Fruit fly (Drosophila melanogaster) whole organism, embryonic: Measurements from ENCODE around the gene CG10063.

Experiments used
- Abd-B ChIP-seq: fragments of 200-800 bp; sonication (Bioruptor generic); optimal IDR thresholded peaks from 2 replicates; lab custom pipeline; 2018; ENCODE audit warnings: missing biosample characterization, mild to moderate bottlenecking, missing genetic modification characterization, moderate library complexity
- BEAF-32 ChIP-seq: fragments of 200-800 bp; sonication (Bioruptor generic); optimal IDR thresholded peaks from 3 replicates; lab custom pipeline; 2017; ENCODE audit warnings: missing biosample characterization, missing genetic modification characterization, mild to moderate bottlenecking, moderate library complexity, missing genetic modification reagents
- Bgb ChIP-seq: fragments of 200-800 bp; sonication (Bioruptor generic); IDR thresholded peaks from 2 replicates; pipeline ENCODE4 v1.3.6; 2022; ENCODE audit warnings: missing biosample characterization, missing genetic modification characterization; ENCODE audit not compliant: partially characterized antibody
- CG1024 ChIP-seq: fragments of 200-800 bp; sonication (Bioruptor generic); IDR thresholded peaks from 2 replicates; pipeline ENCODE4 v1.3.6; 2022; ENCODE audit warnings: missing biosample characterization, missing genetic modification characterization
- CG10565 ChIP-seq: fragments of 200-800 bp; sonication (Bioruptor generic); optimal IDR thresholded peaks from 3 replicates; lab custom pipeline; 2016; ENCODE audit warnings: missing biosample characterization, mild to moderate bottlenecking, missing genetic modification characterization
- CG11398 ChIP-seq: fragments of 200-800 bp; sonication (Bioruptor generic); optimal IDR thresholded peaks from 2 replicates; lab custom pipeline; 2016; ENCODE audit warnings: missing biosample characterization, missing genetic modification characterization
- CG15514 ChIP-seq: fragments of 200-800 bp; sonication (Bioruptor generic); optimal IDR thresholded peaks from 3 replicates; lab custom pipeline; 2017; ENCODE audit warnings: missing biosample characterization, missing genetic modification characterization, mild to moderate bottlenecking, moderate library complexity, missing genetic modification reagents
- CG17361 ChIP-seq: fragments of 200-800 bp; sonication (Bioruptor generic); IDR thresholded peaks from 3 replicates; pipeline ENCODE4 v1.3.6; 2022; ENCODE audit warnings: missing biosample characterization, missing genetic modification characterization
- CG17912 ChIP-seq: fragments of 200-800 bp; sonication (Bioruptor generic); optimal IDR thresholded peaks from 2 replicates; lab custom pipeline; 2018; ENCODE audit warnings: missing biosample characterization, mild to moderate bottlenecking, missing genetic modification characterization
- CG1792 ChIP-seq: fragments of 200-800 bp; sonication (Bioruptor generic); optimal IDR thresholded peaks from 2 replicates; lab custom pipeline; 2016; ENCODE audit warnings: missing biosample characterization, missing genetic modification characterization
- CG3281 ChIP-seq: fragments of 200-800 bp; sonication (Bioruptor generic); optimal IDR thresholded peaks from 3 replicates; lab custom pipeline; 2017; ENCODE audit warnings: missing biosample characterization, mild to moderate bottlenecking, missing genetic modification characterization
- CG34376 ChIP-seq: fragments of 200-800 bp; sonication (Bioruptor generic); optimal IDR thresholded peaks from 2 replicates; lab custom pipeline; 2018; ENCODE audit warnings: missing biosample characterization, mild to moderate bottlenecking, missing genetic modification characterization
- CG4328 ChIP-seq: fragments of 200-800 bp; sonication (Bioruptor generic); optimal IDR thresholded peaks from 3 replicates; lab custom pipeline; 2017; ENCODE audit warnings: missing biosample characterization, missing genetic modification reagents, missing genetic modification characterization
- CG4360 ChIP-seq: fragments of 200-800 bp; sonication (Bioruptor generic); IDR thresholded peaks from 2 replicates; pipeline ENCODE4 v1.3.6; 2022; ENCODE audit warnings: missing biosample characterization, missing genetic modification characterization
- CG7987 ChIP-seq: fragments of 200-800 bp; sonication (Bioruptor generic); optimal IDR thresholded peaks from 2 replicates; lab custom pipeline; 2018; ENCODE audit warnings: missing biosample characterization, mild to moderate bottlenecking, missing genetic modification characterization, moderate library complexity
- CrebB ChIP-seq: fragments of 200-800 bp; sonication (Bioruptor generic); optimal IDR thresholded peaks from 3 replicates; lab custom pipeline; 2018; ENCODE audit warnings: missing biosample characterization, mild to moderate bottlenecking, missing genetic modification characterization
- Drgx ChIP-seq: fragments of 200-800 bp; sonication (Bioruptor generic); IDR thresholded peaks from 2 replicates; pipeline ENCODE4 v1.3.6; 2022; ENCODE audit warnings: missing biosample characterization, missing genetic modification characterization
- E2f1 ChIP-seq: fragments of 200-800 bp; sonication (Bioruptor generic); IDR thresholded peaks from 2 replicates; pipeline ENCODE4 v1.3.6; 2022; ENCODE audit warnings: missing biosample characterization, missing genetic modification characterization
- Gsc ChIP-seq: fragments of 200-800 bp; sonication (Bioruptor generic); IDR thresholded peaks from 2 replicates; pipeline ENCODE4 v1.3.6; 2022; ENCODE audit warnings: missing biosample characterization, missing genetic modification characterization
- H2.0 ChIP-seq: fragments of 200-800 bp; sonication (Bioruptor generic); IDR thresholded peaks from 2 replicates; pipeline ENCODE4 v1.3.6; 2022; ENCODE audit warnings: missing biosample characterization, missing genetic modification characterization
- Mrtf ChIP-seq: fragments of 200-800 bp; sonication (Bioruptor generic); IDR thresholded peaks from 3 replicates; pipeline ENCODE4 v1.3.6; 2022; ENCODE audit warnings: missing biosample characterization, missing genetic modification characterization
- NC2α ChIP-seq: fragments of 200-800 bp; sonication (Bioruptor generic); optimal IDR thresholded peaks from 2 replicates; lab custom pipeline; 2016; ENCODE audit warnings: missing biosample characterization, missing genetic modification characterization
- Sry-β ChIP-seq: fragments of 200-800 bp; sonication (Bioruptor generic); optimal IDR thresholded peaks from 2 replicates; lab custom pipeline; 2018; ENCODE audit warnings: missing biosample characterization, mild to moderate bottlenecking, missing genetic modification characterization, moderate library complexity
- TFAM ChIP-seq: fragments of 200-800 bp; sonication (Bioruptor generic); optimal IDR thresholded peaks from 2 replicates; lab custom pipeline; 2017; ENCODE audit warnings: missing biosample characterization, missing genetic modification characterization, inconsistent platforms
- Tbp ChIP-seq: fragments of >200 bp; optimal IDR thresholded peaks from 2 replicates; lab custom pipeline; 2018; ENCODE audit warnings: missing biosample characterization, missing genetic modification characterization
- Vsx1 ChIP-seq: fragments of 200-800 bp; sonication (Bioruptor generic); optimal IDR thresholded peaks from 2 replicates; lab custom pipeline; 2017; ENCODE audit warnings: missing biosample characterization, mild to moderate bottlenecking, missing genetic modification characterization, missing genetic modification reagents
- bab2 ChIP-seq: fragments of 200-800 bp; sonication (Bioruptor generic); optimal IDR thresholded peaks from 2 replicates; lab custom pipeline; 2016; ENCODE audit warnings: missing biosample characterization, missing genetic modification characterization
- br ChIP-seq: fragments of >200 bp; optimal IDR thresholded peaks from 2 replicates; lab custom pipeline; 2017
- bsh ChIP-seq, 2 experiments: fragments of 200-800 bp; sonication (Bioruptor generic); optimal IDR thresholded peaks; 2 replicates each; lab custom pipeline; 2017 to 2018; ENCODE audit warnings: mild to moderate bottlenecking in 2 of 2, missing biosample characterization in 2 of 2, missing genetic modification characterization in 2 of 2, moderate library complexity in 1 of 2
- chif ChIP-seq, 2 experiments: fragments of 200-800 bp; sonication (Bioruptor generic); optimal IDR thresholded peaks; 3 replicates each; lab custom pipeline; 2016; ENCODE audit warnings: missing biosample characterization in 2 of 2, missing genetic modification characterization in 2 of 2
- chinmo ChIP-seq: fragments of 200-800 bp; sonication (Bioruptor generic); IDR thresholded peaks from 4 replicates; pipeline ENCODE4 v1.3.6; 2022; ENCODE audit warnings: missing biosample characterization, missing genetic modification characterization; ENCODE audit not compliant: partially characterized antibody
- crc ChIP-seq: fragments of 200-800 bp; sonication (Bioruptor generic); optimal IDR thresholded peaks from 2 replicates; lab custom pipeline; 2016; ENCODE audit warnings: missing biosample characterization, missing genetic modification characterization
- emc ChIP-seq: fragments of 200-800 bp; sonication (Bioruptor generic); optimal IDR thresholded peaks from 2 replicates; lab custom pipeline; 2016; ENCODE audit warnings: missing biosample characterization, missing genetic modification characterization
- ewg ChIP-seq: fragments of 200-800 bp; sonication (Bioruptor generic); optimal IDR thresholded peaks from 3 replicates; lab custom pipeline; 2017; ENCODE audit warnings: mild to moderate bottlenecking, missing biosample characterization, missing genetic modification reagents, missing genetic modification characterization
- fd64A ChIP-seq: fragments of 200-800 bp; sonication (Bioruptor generic); optimal IDR thresholded peaks from 3 replicates; lab custom pipeline; 2018; ENCODE audit warnings: missing biosample characterization, mild to moderate bottlenecking, missing genetic modification characterization
- gcm ChIP-seq: fragments of 200-800 bp; sonication (Bioruptor generic); optimal IDR thresholded peaks from 2 replicates; lab custom pipeline; 2019; ENCODE audit warnings: missing biosample characterization, mild to moderate bottlenecking, missing genetic modification characterization, moderate library complexity
- lab ChIP-seq: fragments of 200-800 bp; sonication (Bioruptor generic); optimal IDR thresholded peaks from 3 replicates; lab custom pipeline; 2017; ENCODE audit warnings: missing biosample characterization, missing genetic modification characterization, mild to moderate bottlenecking, moderate library complexity, missing genetic modification reagents
- luna ChIP-seq: fragments of 200-800 bp; sonication (Bioruptor generic); optimal IDR thresholded peaks from 2 replicates; lab custom pipeline; 2016; ENCODE audit warnings: missing biosample characterization, missing genetic modification characterization
- prd ChIP-seq, 3 experiments: fragments of >200 bp in 2 of 3; fragments of 200-800 bp in 1 of 3; sonication (Bioruptor generic) in 1 of 3; optimal IDR thresholded peaks in 2 of 3; IDR thresholded peaks in 1 of 3; 2 replicates in 2 of 3; 3 replicates in 1 of 3; pipeline versions ENCODE4 v1.3.6 to Lab custom; 2017 to 2022; ENCODE audit warnings: missing biosample characterization in 1 of 3, missing genetic modification characterization in 1 of 3
- psq ChIP-seq: fragments of 200-800 bp; sonication (Bioruptor generic); optimal IDR thresholded peaks from 2 replicates; lab custom pipeline; 2017; ENCODE audit warnings: missing biosample characterization, missing genetic modification characterization
- pzg ChIP-seq: fragments of 200-800 bp; sonication (Bioruptor generic); optimal IDR thresholded peaks from 3 replicates; lab custom pipeline; 2018; ENCODE audit warnings: missing biosample characterization, mild to moderate bottlenecking, missing genetic modification characterization, moderate library complexity
- sd ChIP-seq: fragments of 200-800 bp; sonication (Bioruptor generic); optimal IDR thresholded peaks from 3 replicates; lab custom pipeline; 2018; ENCODE audit warnings: missing biosample characterization, mild to moderate bottlenecking, missing genetic modification characterization, moderate library complexity
- sima ChIP-seq: fragments of 200-800 bp; sonication (Bioruptor generic); optimal IDR thresholded peaks from 2 replicates; lab custom pipeline; 2016; ENCODE audit warnings: missing biosample characterization, missing genetic modification characterization
- sob ChIP-seq: fragments of 200-800 bp; sonication (Bioruptor generic); IDR thresholded peaks from 2 replicates; pipeline ENCODE4 v1.3.6; 2022; ENCODE audit warnings: missing biosample characterization, missing genetic modification characterization
- ssp ChIP-seq: fragments of 200-800 bp; sonication (Bioruptor generic); IDR thresholded peaks from 2 replicates; pipeline ENCODE4 v1.3.6; 2022; ENCODE audit warnings: missing biosample characterization, missing genetic modification characterization
- stwl ChIP-seq: fragments of 200-800 bp; sonication (Bioruptor generic); optimal IDR thresholded peaks from 3 replicates; lab custom pipeline; 2018; ENCODE audit warnings: missing biosample characterization, mild to moderate bottlenecking, missing genetic modification characterization, moderate library complexity
- tgo ChIP-seq: fragments of 200-800 bp; sonication (Bioruptor generic); IDR thresholded peaks from 3 replicates; pipeline ENCODE4 v1.3.6; 2022; ENCODE audit warnings: missing biosample characterization, missing genetic modification characterization
- zf30C ChIP-seq: fragments of 200-800 bp; sonication (Bioruptor generic); optimal IDR thresholded peaks from 3 replicates; lab custom pipeline; 2018; ENCODE audit warnings: missing biosample characterization, mild to moderate bottlenecking, missing genetic modification characterization

Gene CG10063

DNA sequence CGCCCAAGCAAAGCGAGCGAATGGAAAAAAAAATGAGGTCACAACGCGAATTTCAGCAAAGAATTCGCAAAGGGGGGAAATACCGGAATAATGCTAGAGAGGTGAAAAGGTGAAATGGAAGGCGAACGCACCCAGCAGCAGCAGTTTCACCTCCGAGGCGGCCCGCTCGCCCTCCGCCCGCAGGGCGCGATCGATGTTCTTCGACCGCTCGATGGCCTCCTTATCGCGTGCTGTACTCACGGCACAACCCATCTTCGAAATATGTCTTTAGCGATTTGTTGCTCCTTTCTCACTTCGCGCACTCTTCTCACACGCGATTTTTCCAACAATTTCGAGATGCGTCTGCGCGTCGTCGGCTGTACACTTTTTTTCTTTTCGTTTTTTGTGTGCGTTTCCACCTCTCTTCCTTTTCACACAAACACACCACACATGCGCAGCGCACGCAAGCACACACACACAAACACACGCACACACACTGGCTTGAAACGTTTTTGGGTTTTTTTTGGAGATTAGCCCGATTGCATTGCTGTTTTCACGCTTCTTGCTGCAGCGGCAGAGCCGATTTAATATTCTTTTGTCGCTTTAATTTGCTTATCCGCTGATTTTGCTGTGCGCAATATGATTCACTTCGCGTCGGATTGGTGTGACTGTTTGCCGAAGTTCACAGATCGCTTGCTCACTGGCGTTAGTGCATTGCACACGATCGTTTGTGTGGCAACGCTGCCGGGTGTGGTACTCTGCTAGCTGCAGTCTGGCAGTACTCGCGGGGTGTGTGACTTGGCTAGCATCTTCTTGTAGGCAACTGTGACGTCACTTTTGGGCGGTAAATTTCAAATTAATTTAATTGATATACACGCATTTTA lies 7.4 kb upstream of the CG10063 start, which contains the start of gene Galphai (continued):
- TF ChIP-seq ssp (no peak), tgo (GFP tag; lab: Robert Waterston, UW) (no peak), lab (GFP tag; lab: Kevin White, UChicago) (peak; percentile 55), fd64A (GFP tag; lab: Kevin White, UChicago) (no peak), bab2 (GFP tag; lab: Kevin White, UChicago) (no peak), CG4328 (GFP tag; lab: Kevin White, UChicago) (no peak), ewg (GFP tag; lab: Kevin White, UChicago) (peak; percentile 77), E2f1 (GFP tag; lab: Robert Waterston, UW) (0 out of 2 replicates have a peak, but pooled peaks have one; percentile 9), CG10565 (GFP tag; lab: Kevin White, UChicago) (no peak), sd (peak; percentile 36), Tbp (GFP tag; lab: Kevin White, UChicago) (no peak), CG4360 (GFP tag; lab: Robert Waterston, UW) (no peak), sima (GFP tag; lab: Kevin White, UChicago) (no peak), CG17361 (GFP tag; lab: Robert Waterston, UW) (no peak), prd (optimal IDR thresholded peaks at IDR 0.05; lab: Kevin White, UChicago) (no peak), prd (GFP tag; IDR thresholded peaks at IDR 0.05; lab: Robert Waterston, UW) (no peak), chif (GFP tag; optimal IDR thresholded peaks at IDR 0.05; lab: Kevin White, UChicago) (peak; percentile 8 to 21), Bgb (GFP tag; lab: Robert Waterston, UW) (peak; percentile 64; the same call in 1 of the 2 replicates), emc (GFP tag; lab: Kevin White, UChicago) (no peak), luna (peak; percentile 44), bsh (GFP tag; optimal IDR thresholded peaks at IDR 0.05; lab: Kevin White, UChicago) (no peak), br (lab: Kevin White, UChicago) (no peak), CG3281 (peak; percentile 7), stwl (tag; lab: Kevin White, UChicago) (peak; percentile 86), Gsc (no peak), NC2α (GFP tag; lab: Kevin White, UChicago) (no peak), CrebB (tag; lab: Kevin White, UChicago) (peak; percentile 57), CG15514 (GFP tag; lab: Kevin White, UChicago) (peak; percentile 92), pzg (GFP tag; lab: Kevin White, UChicago) (peak; percentile 100), psq (GFP tag; lab: Kevin White, UChicago) (no peak), Drgx (GFP tag; lab: Robert Waterston, UW) (no peak), CG11398 (GFP tag; lab: Kevin White, UChicago) (no peak), TFAM (no peak), CG1024 (GFP tag; lab: Robert Waterston, UW) (no peak), CG17912 (peak; percentile 47), CG7987 (GFP tag; lab: Kevin White, UChicago) (peak; percentile 36), gcm (GFP tag; lab: Kevin White, UChicago) (peak; percentile 12), Abd-B (GFP tag; lab: Kevin White, UChicago) (peak; percentile 58), Sry-β (GFP tag; lab: Kevin White, UChicago) (no peak), Vsx1 (GFP tag; lab: Kevin White, UChicago) (no peak), Mrtf (GFP tag; lab: Robert Waterston, UW) (no peak), CG1792 (GFP tag; lab: Kevin White, UChicago) (peak; percentile 28), CG34376 (GFP tag; lab: Kevin White, UChicago) (peak; percentile 49), BEAF-32 (GFP tag; lab: Kevin White, UChicago) (peak; percentile 67), chinmo (GFP tag; lab: Robert Waterston, UW) (peak; percentile 70; the same call in 2 of the 4 replicates), zf30C (GFP tag; lab: Kevin White, UChicago) (no peak), crc (no peak), H2.0 (GFP tag; lab: Robert Waterston, UW) (no peak), sob (0 out of 2 replicates have a peak, but pooled peaks have one; percentile 47)
